Fruit fly (Drosophila melanogaster): ENCODE data around the gene mnb.

The mnb gene

DNA sequence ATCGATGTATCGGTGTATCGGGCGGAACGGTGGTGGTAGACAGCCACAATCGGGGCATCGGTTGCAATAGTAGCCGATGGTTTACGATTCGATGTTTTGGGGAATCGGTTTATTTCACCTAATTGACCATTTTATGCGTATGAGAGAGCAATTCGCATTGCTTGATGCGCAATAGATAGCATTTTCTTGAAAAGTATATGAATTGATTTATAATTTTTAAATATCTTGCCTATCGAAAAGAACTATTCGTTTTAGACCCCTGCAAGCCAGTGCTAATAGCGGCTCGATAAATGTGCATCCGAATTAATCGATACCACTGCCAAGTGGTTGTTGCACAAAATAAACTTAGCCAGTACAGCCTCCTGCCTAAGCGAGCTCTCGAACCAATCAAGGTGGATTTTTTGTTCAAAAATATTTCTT lies at the start of gene mnb (continued):
- no peak for TF ChIP-seq BtbVII (GFP tag; optimal IDR thresholded peaks at IDR 0.05)
- no peak for TF ChIP-seq CG13775 (GFP tag; optimal IDR thresholded peaks at IDR 0.05)
- TF ChIP-seq Dp (GFP tag; optimal IDR thresholded peaks at IDR 0.05) = peak; percentile 82
- no peak for TF ChIP-seq zf30C (GFP tag; optimal IDR thresholded peaks at IDR 0.05)
- peak; percentile 94; the same call in 3 of the 4 replicates for TF ChIP-seq chinmo (GFP tag; IDR thresholded peaks at IDR 0.05; ENCODE audit: partially characterized antibody)
- no peak for TF ChIP-seq br (optimal IDR thresholded peaks at IDR 0.05)
- TF ChIP-seq lov (optimal IDR thresholded peaks at IDR 0.05) = no peak
- TF ChIP-seq lov (GFP tag; IDR thresholded peaks at IDR 0.05) = no peak
- peak; percentile 99 for TF ChIP-seq nerfin-2 (GFP tag; IDR thresholded peaks at IDR 0.05; ENCODE audit: partially characterized antibody)
- no peak for TF ChIP-seq run (tag; optimal IDR thresholded peaks at IDR 0.05)
- TF ChIP-seq Atf-2 (GFP tag; optimal IDR thresholded peaks at IDR 0.05) = no peak
- TF ChIP-seq Camta (GFP tag; optimal IDR thresholded peaks at IDR 0.05) = no peak
- TF ChIP-seq slp2 (GFP tag; optimal IDR thresholded peaks at IDR 0.05) = no peak
- TF ChIP-seq usp (GFP tag; optimal IDR thresholded peaks at IDR 0.05) = no peak
- no peak for TF ChIP-seq CG12299 (tag; optimal IDR thresholded peaks at IDR 0.05)
- TF ChIP-seq dati (GFP tag; IDR thresholded peaks at IDR 0.05) = no peak
- no peak for TF ChIP-seq CG7987 (GFP tag; optimal IDR thresholded peaks at IDR 0.05)
- TF ChIP-seq gro (GFP tag; optimal IDR thresholded peaks at IDR 0.05) = peak; percentile 11
- no peak for TF ChIP-seq CG6654 (GFP tag; optimal IDR thresholded peaks at IDR 0.05)
- TF ChIP-seq prd (optimal IDR thresholded peaks at IDR 0.05) = no peak
- TF ChIP-seq prd (GFP tag; IDR thresholded peaks at IDR 0.05) = peak; percentile 40; the same call in 1 of the 3 replicates
- no peak for TF ChIP-seq Nf-YA (GFP tag; IDR thresholded peaks at IDR 0.05)
- no peak for TF ChIP-seq CG17829 (tag; optimal IDR thresholded peaks at IDR 0.05)
- TF ChIP-seq CG2116 (GFP tag; optimal IDR thresholded peaks at IDR 0.05) = peak; percentile 91
- peak; percentile 38; the same call in 1 of the 2 replicates for TF ChIP-seq CG9215 (GFP tag; IDR thresholded peaks at IDR 0.05)
- 0 out of 2 replicates have a peak, but pooled peaks have one; percentile 30 for TF ChIP-seq sob (GFP tag; IDR thresholded peaks at IDR 0.05)
- no peak for TF ChIP-seq CG1602 (GFP tag; optimal IDR thresholded peaks at IDR 0.05)
- TF ChIP-seq ewg (GFP tag; optimal IDR thresholded peaks at IDR 0.05) = peak; percentile 16
- no peak for TF ChIP-seq GATAe (GFP tag; conservative IDR thresholded peaks at IDR 0.05)
- TF ChIP-seq knrl (GFP tag; IDR thresholded peaks at IDR 0.05; ENCODE audit: partially characterized antibody) = peak; percentile 99
- no peak for TF ChIP-seq Ada2b (GFP tag; IDR thresholded peaks at IDR 0.05)
- peak; percentile 27 for TF ChIP-seq CG30403 (GFP tag; optimal IDR thresholded peaks at IDR 0.05)
- TF ChIP-seq crol (GFP tag; IDR thresholded peaks at IDR 0.05) = no peak
- TF ChIP-seq Doc3 (GFP tag; IDR thresholded peaks at IDR 0.05; ENCODE audit: partially characterized antibody) = peak; percentile 99
- no peak for TF ChIP-seq Optix (GFP tag; IDR thresholded peaks at IDR 0.05)
- TF ChIP-seq CG7963 (GFP tag; IDR thresholded peaks at IDR 0.05; ENCODE audit: partially characterized antibody) = peak; percentile 97
- no peak for TF ChIP-seq CG7839 (tag; optimal IDR thresholded peaks at IDR 0.05)
- TF ChIP-seq Stat92E (GFP tag; optimal IDR thresholded peaks at IDR 0.05) = peak in 1 of 3 experiments; percentile 33
- peak; percentile 99 for TF ChIP-seq inv (GFP tag; IDR thresholded peaks at IDR 0.05; ENCODE audit: partially characterized antibody)
- peak; percentile 28 for TF ChIP-seq bcd (GFP tag; optimal IDR thresholded peaks at IDR 0.05)
- TF ChIP-seq CG17385 (GFP tag; optimal IDR thresholded peaks at IDR 0.05) = no peak
- no peak for TF ChIP-seq CG14441 (GFP tag; IDR thresholded peaks at IDR 0.05)
- TF ChIP-seq CG16863 (GFP tag; optimal IDR thresholded peaks at IDR 0.05) = peak; percentile 26
- peak; percentile 51 for TF ChIP-seq CTCF (GFP tag; optimal IDR thresholded peaks at IDR 0.05)
- TF ChIP-seq ac (GFP tag; optimal IDR thresholded peaks at IDR 0.05) = no peak
- peak; percentile 12 for TF ChIP-seq CG15696 (tag; optimal IDR thresholded peaks at IDR 0.05)
- TF ChIP-seq CG11456 (GFP tag; IDR thresholded peaks at IDR 0.05) = peak; percentile 8; the same call in 1 of the 3 replicates
- peak; percentile 6 for TF ChIP-seq grau (tag; optimal IDR thresholded peaks at IDR 0.05)
- no peak for TF ChIP-seq CG4328 (GFP tag; optimal IDR thresholded peaks at IDR 0.05)
- no peak for TF ChIP-seq CG6254 (GFP tag; optimal IDR thresholded peaks at IDR 0.05)
- no peak for TF ChIP-seq Dfd (GFP tag; optimal IDR thresholded peaks at IDR 0.05)
- TF ChIP-seq MTF-1 (GFP tag; optimal IDR thresholded peaks at IDR 0.05; ENCODE audit: borderline replicate concordance) = no peak

Data from whole organism, embryonic.